Worm (Caenorhabditis elegans) whole organism, midembryonic: ENCODE data around the gene Y26G10.1.

Experiments used
- T22C8.4 ChIP-seq: fragments of 200-800 bp; sonication (Bioruptor generic); IDR thresholded peaks from 2 replicates; pipeline ENCODE4 v1.3.6; 2022; ENCODE audit warnings: missing genetic modification characterization, missing compliant biosample characterization
- cog-1 ChIP-seq: sonication (generic microtip); optimal IDR thresholded peaks from 2 replicates; lab custom pipeline; 2016; ENCODE audit warnings: missing genetic modification characterization, missing compliant biosample characterization
- flt-1 ChIP-seq: fragments of 200-800 bp; sonication (Bioruptor generic); IDR thresholded peaks from 2 replicates; pipeline ENCODE4 v1.3.6; 2022; ENCODE audit warnings: missing genetic modification characterization, missing compliant biosample characterization
- ref-1 ChIP-seq: fragments of 200-800 bp; sonication (Bioruptor generic); conservative IDR thresholded peaks from 2 replicates; pipeline ENCODE4 v1.3.6; 2022; ENCODE audit warnings: missing genetic modification reagents, missing genetic modification characterization, missing compliant biosample characterization

ce11 chrV:17728757-17729156, 33.1 kb upstream of the Y26G10.1 start:
- TF ChIP-seq flt-1 (GFP tag; lab: Robert Waterston, UW), result no peak
- no peak for TF ChIP-seq ref-1
- TF ChIP-seq T22C8.4 (GFP tag; lab: Robert Waterston, UW), result no peak
- TF ChIP-seq cog-1 (tag; lab: Kevin White, UChicago), result no peak
